Worm (Caenorhabditis elegans): ENCODE measurements around the gene men-1.
"Not testable (repeated sequence)": the region's sequence is repeated elsewhere in the genome, so short reads cannot be mapped to it uniquely, and the experiment has no call there.

ce11 chrII:14275045-14275444 is 41.1 kb upstream of the men-1 start:
- TF ChIP-seq set-16 (GFP tag; IDR thresholded peaks at IDR 0.05): 0 out of 2 replicates have a peak, but pooled peaks have one; percentile 10
- TF ChIP-seq fkh-10 (GFP tag; optimal IDR thresholded peaks at IDR 0.05); ZK546.5 (tag; optimal IDR thresholded peaks at IDR 0.05); aly-2 (tag; optimal IDR thresholded peaks at IDR 0.05); nhr-76 (tag; optimal IDR thresholded peaks at IDR 0.05); nhr-25 (tag; optimal IDR thresholded peaks at IDR 0.05; ENCODE audit: borderline replicate concordance, insufficient read depth); cey-2 (tag; optimal IDR thresholded peaks at IDR 0.05; ENCODE audit: borderline replicate concordance, insufficient read depth); nhr-77 (tag; optimal IDR thresholded peaks at IDR 0.05); nhr-11 (tag; optimal IDR thresholded peaks at IDR 0.05): not testable (repeated sequence)
